Worm (Caenorhabditis elegans): ENCODE results near the gene Y9C2UA.1.

Y9C2UA.1 gene

DNA sequence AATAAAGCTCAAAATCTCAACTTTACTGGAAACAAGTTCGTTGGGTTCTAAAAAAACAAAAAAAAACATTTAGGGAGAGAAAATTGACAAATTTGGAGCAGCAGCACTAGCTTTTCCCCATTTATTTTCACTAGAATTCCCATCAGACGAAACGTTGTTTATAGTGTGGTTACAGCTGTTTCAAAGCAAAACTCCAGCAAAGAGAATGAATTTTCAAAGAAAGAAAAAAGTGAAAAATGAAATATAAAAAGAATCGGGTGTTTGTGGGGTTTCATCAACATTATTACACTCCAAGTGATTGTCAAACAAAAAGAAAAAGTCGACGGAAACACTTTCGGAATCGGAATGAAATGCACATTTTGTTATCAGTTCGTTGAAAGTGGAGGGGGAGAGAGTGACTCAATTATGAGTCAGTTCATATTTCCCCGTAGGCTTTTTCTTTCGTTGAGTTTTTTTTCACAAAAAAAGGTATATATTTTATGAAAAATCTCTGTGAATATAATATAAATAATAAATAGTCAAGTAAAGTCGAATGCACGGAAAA is 45.1 kb upstream of the Y9C2UA.1 start:
- TF ChIP-seq ceh-8 (GFP tag; optimal IDR thresholded peaks at IDR 0.05) (no peak), nhr-71 (tag; optimal IDR thresholded peaks at IDR 0.05) (no peak), lin-14 (GFP tag; optimal IDR thresholded peaks at IDR 0.05) (peak; percentile 9), pqm-1 (tag; optimal IDR thresholded peaks at IDR 0.05) (peak; percentile 65), dsc-1 (tag; optimal IDR thresholded peaks at IDR 0.05) (peak; percentile 55), aha-1 (tag; optimal IDR thresholded peaks at IDR 0.05) (no peak), efl-1 (optimal IDR thresholded peaks at IDR 0.05) (no peak), efl-1 (GFP tag; optimal IDR thresholded peaks at IDR 0.05 in 1 of 2) (peak in 1 of 2 experiments; percentile 81)

- no peak for TF ChIP-seq mep-1 (tag; optimal IDR thresholded peaks at IDR 0.05)
- no peak for TF ChIP-seq jun-1 (tag; optimal IDR thresholded peaks at IDR 0.05)
- TF ChIP-seq unc-30 (tag; optimal IDR thresholded peaks at IDR 0.05) = no peak
- TF ChIP-seq sup-37 (GFP tag; optimal IDR thresholded peaks at IDR 0.05) = no peak
- TF ChIP-seq egl-13 (tag; optimal IDR thresholded peaks at IDR 0.05) = no peak
- TF ChIP-seq unc-130 (tag; optimal IDR thresholded peaks at IDR 0.05) = no peak
- no peak for TF ChIP-seq hlh-17 (GFP tag; optimal IDR thresholded peaks at IDR 0.05; ENCODE audit: borderline replicate concordance)
- no peak for TF ChIP-seq mef-2 (tag; optimal IDR thresholded peaks at IDR 0.05)
- no peak for TF ChIP-seq sox-4 (tag; optimal IDR thresholded peaks at IDR 0.05)
- TF ChIP-seq hpl-2 (GFP tag; optimal IDR thresholded peaks at IDR 0.05) = no peak
- TF ChIP-seq nhr-77 (tag; optimal IDR thresholded peaks at IDR 0.05) = no peak
- TF ChIP-seq lin-15B (tag; optimal IDR thresholded peaks at IDR 0.05) = no peak
- TF ChIP-seq efl-3 (GFP tag; optimal IDR thresholded peaks at IDR 0.05) = no peak
- no peak for TF ChIP-seq mdl-1 (tag; optimal IDR thresholded peaks at IDR 0.05)
- TF ChIP-seq nhr-12 (tag; optimal IDR thresholded peaks at IDR 0.05) = no peak
- TF ChIP-seq pag-3 (tag; optimal IDR thresholded peaks at IDR 0.05; ENCODE audit: borderline replicate concordance, insufficient read depth) = no peak
- no peak for TF ChIP-seq lin-39 (tag; optimal IDR thresholded peaks at IDR 0.05)
These were observed 42.1 kb upstream of the Y9C2UA.1 start for ce11 chrII:9097302-9097701.

- TF ChIP-seq nhr-12 (tag; optimal IDR thresholded peaks at IDR 0.05) (no peak), lin-14 (GFP tag; optimal IDR thresholded peaks at IDR 0.05) (no peak), pag-3 (tag; optimal IDR thresholded peaks at IDR 0.05; ENCODE audit: borderline replicate concordance, insufficient read depth) (no peak), ztf-11 (tag; optimal IDR thresholded peaks at IDR 0.05) (no peak), fkh-10 (GFP tag; optimal IDR thresholded peaks at IDR 0.05) (no peak), mef-2 (tag; optimal IDR thresholded peaks at IDR 0.05) (no peak), C16A3.4 (tag; optimal IDR thresholded peaks at IDR 0.05) (no peak), tlp-1 (tag; optimal IDR thresholded peaks at IDR 0.05) (no peak), unc-86 (tag; optimal IDR thresholded peaks at IDR 0.05) (no peak), nhr-90 (tag; optimal IDR thresholded peaks at IDR 0.05; ENCODE audit: poor library complexity) (no peak), ceh-90 (tag; optimal IDR thresholded peaks at IDR 0.05) (no peak), egl-13 (tag; optimal IDR thresholded peaks at IDR 0.05) (no peak), snu-23 (GFP tag; optimal IDR thresholded peaks at IDR 0.05) (no peak), zag-1 (tag; optimal IDR thresholded peaks at IDR 0.05) (no peak), ama-1 (optimal IDR thresholded peaks at IDR 0.05) (no peak), blmp-1 (tag; optimal IDR thresholded peaks at IDR 0.05) (no peak), mdl-1 (tag; optimal IDR thresholded peaks at IDR 0.05) (no peak)
These were observed 40.9 kb upstream of the Y9C2UA.1 start, which contains the start of gene clh-5 for ce11 chrII:9098505-9098904. TSS of gene clh-5 (minus strand) at chrII:9098605.

- TF ChIP-seq nhr-11 (tag; optimal IDR thresholded peaks at IDR 0.05) (no peak), C04F5.9 (tag; optimal IDR thresholded peaks at IDR 0.05) (peak; percentile 45), nhr-90 (tag; optimal IDR thresholded peaks at IDR 0.05; ENCODE audit: poor library complexity) (peak; percentile 81), jun-1 (tag; optimal IDR thresholded peaks at IDR 0.05) (peak; percentile 38), aly-2 (tag; optimal IDR thresholded peaks at IDR 0.05) (peak; percentile 36), Y116A8C.19 (tag; optimal IDR thresholded peaks at IDR 0.05; ENCODE audit: borderline replicate concordance) (no peak), xbp-1 (tag; optimal IDR thresholded peaks at IDR 0.05) (peak; percentile 71), F16B12.6 (tag; optimal IDR thresholded peaks at IDR 0.05) (peak; percentile 58), ztf-11 (tag; optimal IDR thresholded peaks at IDR 0.05) (peak in 1 of 2 experiments; percentile 47), snu-23 (GFP tag; optimal IDR thresholded peaks at IDR 0.05) (peak; percentile 81), nhr-71 (tag; optimal IDR thresholded peaks at IDR 0.05) (peak; percentile 88), lin-13 (GFP tag; optimal IDR thresholded peaks at IDR 0.05) (peak; percentile 45), mef-2 (tag; optimal IDR thresholded peaks at IDR 0.05) (peak; percentile 25), irx-1 (tag; optimal IDR thresholded peaks at IDR 0.05) (peak; percentile 75), rnt-1 (tag; optimal IDR thresholded peaks at IDR 0.05) (peak; percentile 89), ama-1 (optimal IDR thresholded peaks at IDR 0.05) (no peak), efl-1 (optimal IDR thresholded peaks at IDR 0.05) (peak; percentile 71 to 85), efl-1 (GFP tag; optimal IDR thresholded peaks at IDR 0.05 in 1 of 2) (peak; percentile 76 to 98), nhr-237 (tag; optimal IDR thresholded peaks at IDR 0.05) (no peak), alr-1 (tag; optimal IDR thresholded peaks at IDR 0.05; ENCODE audit: borderline replicate concordance) (no peak), fkh-8 (tag; optimal IDR thresholded peaks at IDR 0.05) (peak; percentile 23)
These were observed 40.4 kb upstream of the Y9C2UA.1 start, which contains the start of gene T24H10.1 for ce11 chrII:9099017-9099416. TSS of gene T24H10.1 (plus strand) at chrII:9099371.
